Fruit fly (Drosophila melanogaster) whole organism, embryonic: ENCODE data around the gene CG1142.

Experiments used
- Asciz ChIP-seq: fragments of 200-800 bp; sonication (Bioruptor generic); optimal IDR thresholded peaks from 2 replicates; lab custom pipeline; 2017; ENCODE audit warnings: missing biosample characterization, mild to moderate bottlenecking, missing genetic modification characterization, missing genetic modification reagents
- Awh ChIP-seq: fragments of 200-800 bp; sonication (Bioruptor generic); IDR thresholded peaks from 2 replicates; pipeline ENCODE4, ENCODE4 v1.3.6; 2022; ENCODE audit warnings: missing biosample characterization, missing genetic modification characterization
- B-H1 ChIP-seq: fragments of 200-800 bp; sonication (Bioruptor generic); IDR thresholded peaks from 3 replicates; pipeline ENCODE4 v1.3.6; 2022; ENCODE audit warnings: missing biosample characterization, missing genetic modification characterization
- CG1024 ChIP-seq: fragments of 200-800 bp; sonication (Bioruptor generic); IDR thresholded peaks from 2 replicates; pipeline ENCODE4 v1.3.6; 2022; ENCODE audit warnings: missing biosample characterization, missing genetic modification characterization
- CG10959 ChIP-seq: fragments of 200-800 bp; sonication (Bioruptor generic); IDR thresholded peaks from 2 replicates; pipeline ENCODE4 v1.3.6; 2022; ENCODE audit warnings: missing biosample characterization, missing genetic modification characterization
- CG11247 ChIP-seq: fragments of 200-800 bp; sonication (Bioruptor generic); IDR thresholded peaks from 2 replicates; pipeline ENCODE4 v1.3.6; 2022; ENCODE audit warnings: missing biosample characterization, missing genetic modification characterization
- CG12071 ChIP-seq: fragments of 200-800 bp; sonication (Bioruptor generic); optimal IDR thresholded peaks from 3 replicates; lab custom pipeline; 2018; ENCODE audit warnings: missing biosample characterization, mild to moderate bottlenecking, missing genetic modification characterization
- CG1233 ChIP-seq: fragments of 200-800 bp; sonication (Bioruptor generic); optimal IDR thresholded peaks from 4 replicates; lab custom pipeline; 2018; ENCODE audit warnings: missing biosample characterization, mild to moderate bottlenecking, missing genetic modification characterization
- CG12942 ChIP-seq: fragments of 200-800 bp; sonication (Bioruptor generic); optimal IDR thresholded peaks from 3 replicates; lab custom pipeline; 2016; ENCODE audit warnings: missing biosample characterization, missing genetic modification characterization
- CG14014 ChIP-seq: fragments of 200-800 bp; sonication (Bioruptor generic); IDR thresholded peaks from 2 replicates; pipeline ENCODE4 v1.3.6; 2022; ENCODE audit warnings: missing biosample characterization, missing genetic modification characterization
- CG14050 ChIP-seq: fragments of 200-800 bp; sonication (Bioruptor generic); IDR thresholded peaks from 3 replicates; pipeline ENCODE4 v1.3.6; 2022; ENCODE audit warnings: missing biosample characterization, missing genetic modification characterization
- CG1602 ChIP-seq: fragments of 200-800 bp; sonication (Bioruptor generic); optimal IDR thresholded peaks from 3 replicates; lab custom pipeline; 2016; ENCODE audit warnings: missing biosample characterization, missing genetic modification characterization
- CG17328 ChIP-seq: fragments of 200-800 bp; sonication (Bioruptor generic); IDR thresholded peaks from 2 replicates; pipeline ENCODE4 v1.3.6; 2022; ENCODE audit warnings: missing biosample characterization, missing genetic modification characterization
- CG18011 ChIP-seq: fragments of 200-800 bp; sonication (Bioruptor generic); optimal IDR thresholded peaks from 2 replicates; lab custom pipeline; 2017; ENCODE audit warnings: missing biosample characterization, missing genetic modification characterization, mild to moderate bottlenecking, moderate library complexity, missing genotype
- CG18262 ChIP-seq: fragments of 200-800 bp; optimal IDR thresholded peaks from 3 replicates; lab custom pipeline; 2019; ENCODE audit warnings: missing biosample characterization, mild to moderate bottlenecking, missing genetic modification characterization, moderate library complexity
- CG31388 ChIP-seq: fragments of 200-800 bp; sonication (Bioruptor generic); optimal IDR thresholded peaks from 2 replicates; lab custom pipeline; 2016; ENCODE audit warnings: missing biosample characterization, missing genetic modification characterization
- CG34224 ChIP-seq: fragments of 200-800 bp; sonication (Bioruptor generic); IDR thresholded peaks from 3 replicates; pipeline ENCODE4 v1.3.6; 2022; ENCODE audit warnings: missing biosample characterization, missing genetic modification characterization; ENCODE audit not compliant: partially characterized antibody
- CG34422 ChIP-seq: fragments of 200-800 bp; sonication (Bioruptor generic); IDR thresholded peaks from 3 replicates; pipeline ENCODE4 v1.3.6; 2022; ENCODE audit warnings: missing biosample characterization, missing genetic modification characterization
- CG4360 ChIP-seq: fragments of 200-800 bp; sonication (Bioruptor generic); IDR thresholded peaks from 2 replicates; pipeline ENCODE4 v1.3.6; 2022; ENCODE audit warnings: missing biosample characterization, missing genetic modification characterization
- CG4730 ChIP-seq: fragments of 200-800 bp; sonication (Bioruptor generic); IDR thresholded peaks from 2 replicates; pipeline ENCODE4 v1.3.6; 2022; ENCODE audit warnings: missing biosample characterization, missing genetic modification characterization
- CG7987 ChIP-seq: fragments of 200-800 bp; sonication (Bioruptor generic); optimal IDR thresholded peaks from 2 replicates; lab custom pipeline; 2018; ENCODE audit warnings: missing biosample characterization, mild to moderate bottlenecking, missing genetic modification characterization, moderate library complexity
- CG9817 ChIP-seq: fragments of 200-800 bp; sonication (Bioruptor generic); optimal IDR thresholded peaks from 2 replicates; lab custom pipeline; 2018; ENCODE audit warnings: missing biosample characterization, mild to moderate bottlenecking, missing genetic modification characterization, moderate library complexity
- CHES-1-like ChIP-seq: fragments of 200-800 bp; sonication (Bioruptor generic); optimal IDR thresholded peaks from 2 replicates; lab custom pipeline; 2016; ENCODE audit warnings: missing biosample characterization, missing genetic modification characterization
- Dad ChIP-seq: fragments of 200-800 bp; sonication (Bioruptor generic); optimal IDR thresholded peaks from 3 replicates; lab custom pipeline; 2016; ENCODE audit warnings: missing biosample characterization, missing genetic modification characterization
- Drgx ChIP-seq: fragments of 200-800 bp; sonication (Bioruptor generic); IDR thresholded peaks from 2 replicates; pipeline ENCODE4 v1.3.6; 2022; ENCODE audit warnings: missing biosample characterization, missing genetic modification characterization
- Ets97D ChIP-seq: fragments of 200-800 bp; sonication (Bioruptor generic); optimal IDR thresholded peaks from 3 replicates; lab custom pipeline; 2016; ENCODE audit warnings: missing biosample characterization, missing genetic modification characterization
- Fer2 ChIP-seq: fragments of 200-800 bp; sonication (Bioruptor generic); optimal IDR thresholded peaks from 2 replicates; lab custom pipeline; 2018; ENCODE audit warnings: missing biosample characterization, mild to moderate bottlenecking, missing genetic modification characterization, moderate library complexity
- H2.0 ChIP-seq: fragments of 200-800 bp; sonication (Bioruptor generic); IDR thresholded peaks from 2 replicates; pipeline ENCODE4 v1.3.6; 2022; ENCODE audit warnings: missing biosample characterization, missing genetic modification characterization
- HLH3B ChIP-seq: fragments of 200-800 bp; sonication (Bioruptor generic); IDR thresholded peaks from 2 replicates; pipeline ENCODE4 v1.3.6; 2022; ENCODE audit warnings: missing biosample characterization, missing genetic modification characterization
- HLH4C ChIP-seq: fragments of 200-800 bp; sonication (Bioruptor generic); IDR thresholded peaks from 3 replicates; pipeline ENCODE4 v1.3.6; 2022; ENCODE audit warnings: missing biosample characterization, missing genetic modification characterization; ENCODE audit not compliant: partially characterized antibody
- Lhr ChIP-seq: fragments of 200-800 bp; sonication (Bioruptor generic); optimal IDR thresholded peaks from 3 replicates; lab custom pipeline; 2017; ENCODE audit warnings: mild to moderate bottlenecking, missing biosample characterization, missing genetic modification reagents, missing genetic modification characterization
- Lim3 ChIP-seq: fragments of 200-800 bp; sonication (Bioruptor generic); IDR thresholded peaks from 2 replicates; pipeline ENCODE4 v1.3.6; 2022; ENCODE audit warnings: missing biosample characterization, missing genetic modification characterization
- NK7.1 ChIP-seq: fragments of 200-800 bp; sonication (Bioruptor generic); optimal IDR thresholded peaks from 3 replicates; lab custom pipeline; 2016; ENCODE audit warnings: missing biosample characterization, missing genetic modification characterization
- Nf-YC ChIP-seq: fragments of 200-800 bp; optimal IDR thresholded peaks from 3 replicates; lab custom pipeline; 2019; ENCODE audit warnings: missing biosample characterization, mild to moderate bottlenecking, missing genetic modification characterization, moderate library complexity
- Sry-δ ChIP-seq: fragments of 200-800 bp; sonication (Bioruptor generic); optimal IDR thresholded peaks from 2 replicates; lab custom pipeline; 2016; ENCODE audit warnings: missing biosample characterization, missing genetic modification characterization
- abd-A ChIP-seq: fragments of 200-800 bp; sonication (Bioruptor generic); optimal IDR thresholded peaks from 3 replicates; lab custom pipeline; 2019; ENCODE audit warnings: missing biosample characterization, mild to moderate bottlenecking, missing genetic modification characterization, moderate library complexity
- ash1 ChIP-seq: fragments of 200-800 bp; sonication (Bioruptor generic); optimal IDR thresholded peaks from 2 replicates; lab custom pipeline; 2018; ENCODE audit warnings: missing biosample characterization, mild to moderate bottlenecking, missing genetic modification characterization
- br ChIP-seq: fragments of >200 bp; optimal IDR thresholded peaks from 2 replicates; lab custom pipeline; 2017
- dysf ChIP-seq: fragments of 200-800 bp; sonication (Bioruptor generic); IDR thresholded peaks from 3 replicates; pipeline ENCODE4 v1.3.6; 2022; ENCODE audit warnings: missing biosample characterization, missing genetic modification characterization
- ftz-f1 ChIP-seq: fragments of 200-800 bp; sonication (Bioruptor generic); optimal IDR thresholded peaks from 2 replicates; lab custom pipeline; 2016; ENCODE audit warnings: missing biosample characterization, missing genetic modification characterization
- grau ChIP-seq: fragments of 200-800 bp; optimal IDR thresholded peaks from 3 replicates; lab custom pipeline; 2019; ENCODE audit warnings: missing biosample characterization, mild to moderate bottlenecking, missing genetic modification characterization, moderate library complexity
- gsb-n ChIP-seq: fragments of 200-800 bp; sonication (Bioruptor generic); optimal IDR thresholded peaks from 3 replicates; lab custom pipeline; 2018; ENCODE audit warnings: missing biosample characterization, mild to moderate bottlenecking, missing genetic modification characterization
- lilli ChIP-seq: fragments of 200-800 bp; sonication (Bioruptor generic); optimal IDR thresholded peaks from 3 replicates; lab custom pipeline; 2016; ENCODE audit warnings: missing biosample characterization, missing genetic modification characterization
- lmd ChIP-seq: fragments of 200-800 bp; sonication (Bioruptor generic); IDR thresholded peaks from 2 replicates; pipeline ENCODE4 v1.3.6; 2022; ENCODE audit warnings: missing biosample characterization, missing genetic modification characterization
- nau ChIP-seq: fragments of 200-800 bp; sonication (Bioruptor generic); optimal IDR thresholded peaks from 3 replicates; lab custom pipeline; 2017; ENCODE audit warnings: missing biosample characterization, mild to moderate bottlenecking, missing genetic modification characterization, missing genetic modification reagents
- nom ChIP-seq: fragments of 200-800 bp; sonication (Bioruptor generic); optimal IDR thresholded peaks from 2 replicates; lab custom pipeline; 2017; ENCODE audit warnings: missing biosample characterization, missing genetic modification characterization, mild to moderate bottlenecking, moderate library complexity, missing genetic modification reagents
- pfk ChIP-seq: fragments of 200-800 bp; sonication (Bioruptor generic); optimal IDR thresholded peaks from 2 replicates; lab custom pipeline; 2018; ENCODE audit warnings: missing biosample characterization, mild to moderate bottlenecking, missing genetic modification characterization, moderate library complexity
- pnt ChIP-seq: fragments of 200-800 bp; sonication (Bioruptor generic); optimal IDR thresholded peaks from 3 replicates; lab custom pipeline; 2016; ENCODE audit warnings: missing biosample characterization, missing genetic modification characterization
- sc ChIP-seq, 3 experiments: fragments of >200 bp in 2 of 3; fragments of 200-800 bp in 1 of 3; sonication (Bioruptor generic) in 1 of 3; optimal IDR thresholded peaks; 2 replicates in 2 of 3; 3 replicates in 1 of 3; lab custom pipeline; 2017; ENCODE audit warnings: mild to moderate bottlenecking in 1 of 3, missing biosample characterization in 1 of 3, missing genetic modification characterization in 1 of 3, missing genetic modification reagents in 1 of 3
- sisA ChIP-seq: fragments of 200-800 bp; sonication (Bioruptor generic); IDR thresholded peaks from 2 replicates; pipeline ENCODE4 v1.3.6; 2022; ENCODE audit warnings: missing biosample characterization, missing genetic modification characterization

Gene CG1142

DNA sequence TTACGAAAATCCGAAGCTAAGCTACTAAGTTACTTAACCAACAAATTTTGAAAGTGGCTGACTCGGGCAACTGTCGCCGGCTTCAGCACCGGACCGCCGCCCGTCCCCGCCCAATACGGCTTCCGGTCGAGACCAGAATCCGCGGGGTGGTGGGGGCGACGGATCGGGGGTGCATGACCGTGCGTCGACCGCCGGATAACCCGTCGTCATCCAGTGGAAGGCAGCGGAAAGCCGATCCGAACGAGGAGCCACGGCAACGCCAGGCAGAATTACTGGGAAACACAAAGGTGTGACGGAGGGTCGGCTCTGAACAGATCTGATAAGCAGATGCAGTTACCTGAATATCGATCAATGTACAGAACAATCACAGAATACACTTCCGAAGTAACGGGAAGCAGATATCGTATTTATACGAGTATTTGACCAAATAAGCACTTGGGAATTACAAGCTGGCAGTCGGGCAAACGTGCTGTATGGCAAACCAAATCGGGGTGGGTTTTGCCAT is 1.1 kb upstream of the CG1142 start (continued):
- TF ChIP-seq Ets97D (GFP tag; lab: Kevin White, UChicago) (peak; percentile 71), CG18262 (peak; percentile 18), B-H1 (peak; percentile 14; the same call in 1 of the 3 replicates), CG14050 (GFP tag; lab: Robert Waterston, UW) (no peak), Awh (GFP tag; lab: Robert Waterston, UW) (peak; percentile 65), ash1 (GFP tag; lab: Kevin White, UChicago) (peak; percentile 12), NK7.1 (GFP tag; lab: Kevin White, UChicago) (peak; percentile 47), lmd (GFP tag; lab: Robert Waterston, UW) (no peak), sc (optimal IDR thresholded peaks at IDR 0.05; lab: Kevin White, UChicago) (no peak), sc (GFP tag; optimal IDR thresholded peaks at IDR 0.05; lab: Kevin White, UChicago) (peak; percentile 25), abd-A (peak; percentile 89), CG1024 (peak; percentile 62; the same call in 1 of the 2 replicates), nom (GFP tag; lab: Kevin White, UChicago) (peak; percentile 91), Nf-YC (tag; lab: Kevin White, UChicago) (peak; percentile 65), CG9817 (tag; lab: Kevin White, UChicago) (peak; percentile 48), Lhr (GFP tag; lab: Kevin White, UChicago) (no peak), br (lab: Kevin White, UChicago) (no peak), dysf (GFP tag; lab: Robert Waterston, UW) (peak; percentile 54; the same call in 2 of the 3 replicates), sisA (GFP tag; lab: Robert Waterston, UW) (no peak; the same call in 1 of the 2 replicates), HLH3B (GFP tag; lab: Robert Waterston, UW) (peak; percentile 47; the same call in 1 of the 2 replicates), CG7987 (GFP tag; lab: Kevin White, UChicago) (peak; percentile 34), CG12071 (GFP tag; lab: Kevin White, UChicago) (peak; percentile 84), CG4730 (0 out of 2 replicates have a peak, but pooled peaks have one; percentile 11), Fer2 (tag; lab: Kevin White, UChicago) (peak; percentile 24), nau (peak; percentile 79), CG1602 (GFP tag; lab: Kevin White, UChicago) (no peak), CG34224 (GFP tag; lab: Robert Waterston, UW) (peak; percentile 86), lilli (peak; percentile 51), HLH4C (GFP tag; lab: Robert Waterston, UW) (peak; percentile 96), Sry-δ (GFP tag; lab: Kevin White, UChicago) (no peak), CG18011 (GFP tag; lab: Kevin White, UChicago) (no peak), CG10959 (GFP tag; lab: Robert Waterston, UW) (0 out of 2 replicates have a peak, but pooled peaks have one; percentile 48), CG1233 (GFP tag; lab: Kevin White, UChicago) (peak; percentile 27), gsb-n (tag; lab: Kevin White, UChicago) (peak; percentile 52), CHES-1-like (GFP tag; lab: Kevin White, UChicago) (peak; percentile 52), grau (tag; lab: Kevin White, UChicago) (peak; percentile 58), Asciz (GFP tag; lab: Kevin White, UChicago) (peak; percentile 11), pfk (GFP tag; lab: Kevin White, UChicago) (peak; percentile 82), Dad (GFP tag; lab: Kevin White, UChicago) (peak; percentile 78), Lim3 (GFP tag; lab: Robert Waterston, UW) (no peak), CG4360 (GFP tag; lab: Robert Waterston, UW) (peak; percentile 61), H2.0 (GFP tag; lab: Robert Waterston, UW) (peak; percentile 19; the same call in 1 of the 2 replicates), CG17328 (GFP tag; lab: Robert Waterston, UW) (peak; percentile 67), CG11247 (GFP tag; lab: Robert Waterston, UW) (0 out of 2 replicates have a peak, but pooled peaks have one; percentile 35), CG12942 (GFP tag; lab: Kevin White, UChicago) (no peak), CG34422 (GFP tag; lab: Robert Waterston, UW) (peak; percentile 83; the same call in 2 of the 3 replicates), ftz-f1 (GFP tag; lab: Kevin White, UChicago) (peak; percentile 45), Drgx (GFP tag; lab: Robert Waterston, UW) (peak; percentile 52), pnt (GFP tag; lab: Kevin White, UChicago) (peak; percentile 45), CG31388 (GFP tag; lab: Kevin White, UChicago) (no peak), CG14014 (peak; percentile 67)
